Worm (Caenorhabditis elegans): ENCODE results near the gene clc-19.

ce11 chrIII:842630-843029 lies 30.7 kb downstream of the clc-19 start, which contains the start of gene far-8:
- no peak for TF ChIP-seq mef-2 (tag; optimal IDR thresholded peaks at IDR 0.05)
- no peak for TF ChIP-seq lin-13 (GFP tag; optimal IDR thresholded peaks at IDR 0.05)
- no peak for TF ChIP-seq irx-1 (tag; optimal IDR thresholded peaks at IDR 0.05)
- TF ChIP-seq nhr-12 (tag; optimal IDR thresholded peaks at IDR 0.05), result no peak
